Worm (Caenorhabditis elegans) whole organism, mixed stage, embryonic: Measurements from ENCODE around the gene malt-1.

Source experiments
- M03D4.4 ChIP-seq: sonication (generic microtip); optimal IDR thresholded peaks from 2 replicates; lab custom pipeline; 2017; ENCODE audit warnings: mild to moderate bottlenecking, missing genetic modification characterization, missing compliant biosample characterization
- bed-3 ChIP-seq: fragments of 200-800 bp; sonication (Bioruptor generic); optimal IDR thresholded peaks from 3 replicates; lab custom pipeline; 2018; ENCODE audit warnings: mild to moderate bottlenecking, missing genetic modification characterization, moderate library complexity, missing compliant biosample characterization
- blmp-1 ChIP-seq: fragments of 150-350 bp; optimal IDR thresholded peaks from 2 replicates; lab custom pipeline; 2014; ENCODE audit warnings: missing biosample characterization, missing genetic modification characterization
- ceh-39 ChIP-seq: fragments of 150-350 bp; optimal IDR thresholded peaks from 2 replicates; lab custom pipeline; 2014; ENCODE audit warnings: missing biosample characterization, missing genetic modification characterization
- ceh-43 ChIP-seq: fragments of 200-800 bp; sonication (Bioruptor generic); optimal IDR thresholded peaks from 2 replicates; lab custom pipeline; 2018; ENCODE audit warnings: mild to moderate bottlenecking, missing genetic modification characterization, moderate library complexity, missing compliant biosample characterization
- ces-1 ChIP-seq: fragments of 150-350 bp; optimal IDR thresholded peaks from 2 replicates; lab custom pipeline; 2014; ENCODE audit warnings: missing biosample characterization, missing genetic modification reagents, missing genetic modification characterization
- cnd-1 ChIP-seq: fragments of 200-800 bp; sonication (Bioruptor generic); optimal IDR thresholded peaks from 2 replicates; lab custom pipeline; 2018; ENCODE audit warnings: mild to moderate bottlenecking, missing genetic modification characterization, missing compliant biosample characterization
- drap-1 ChIP-seq: fragments of 200-800 bp; sonication (Bioruptor generic); optimal IDR thresholded peaks from 3 replicates; lab custom pipeline; 2018; ENCODE audit warnings: mild to moderate bottlenecking, missing genetic modification characterization, missing compliant biosample characterization
- elt-1 ChIP-seq: sonication (generic microtip); optimal IDR thresholded peaks from 2 replicates; lab custom pipeline; 2017; ENCODE audit warnings: missing genetic modification characterization, mild to moderate bottlenecking, missing compliant biosample characterization, antibody characterized with exemption, moderate library complexity, borderline replicate concordance; ENCODE audit not compliant: insufficient read depth
- elt-3 ChIP-seq: fragments of 150-350 bp; optimal IDR thresholded peaks from 2 replicates; lab custom pipeline; 2014; ENCODE audit warnings: missing biosample characterization, missing genetic modification characterization
- flh-1 ChIP-seq: fragments of 200-800 bp; sonication (Bioruptor generic); optimal IDR thresholded peaks from 2 replicates; lab custom pipeline; 2018; ENCODE audit warnings: mild to moderate bottlenecking, missing genetic modification characterization, moderate library complexity, missing compliant biosample characterization
- ham-2 ChIP-seq: fragments of 200-800 bp; sonication (Bioruptor generic); optimal IDR thresholded peaks from 2 replicates; lab custom pipeline; 2018; ENCODE audit warnings: mild to moderate bottlenecking, missing genetic modification characterization, missing compliant biosample characterization
- hlh-1 ChIP-seq: fragments of 150-350 bp; optimal IDR thresholded peaks from 2 replicates; lab custom pipeline; 2014; ENCODE audit warnings: missing biosample characterization, missing genetic modification reagents, missing genetic modification characterization
- lin-13 ChIP-seq: fragments of 150-350 bp; optimal IDR thresholded peaks from 2 replicates; lab custom pipeline; 2014; ENCODE audit warnings: missing biosample characterization, missing genetic modification characterization
- lin-32 ChIP-seq: fragments of 200-800 bp; sonication (Bioruptor generic); optimal IDR thresholded peaks from 2 replicates; lab custom pipeline; 2018; ENCODE audit warnings: mild to moderate bottlenecking, missing genetic modification characterization, missing compliant biosample characterization
- lsy-2 ChIP-seq: fragments of 150-350 bp; optimal IDR thresholded peaks from 2 replicates; lab custom pipeline; 2014; ENCODE audit warnings: missing biosample characterization, missing genetic modification characterization
- mab-5 ChIP-seq: fragments of 150-350 bp; optimal IDR thresholded peaks from 2 replicates; lab custom pipeline; 2014; ENCODE audit warnings: missing biosample characterization, missing genetic modification characterization
- mls-2 ChIP-seq: sonication (generic microtip); optimal IDR thresholded peaks from 2 replicates; lab custom pipeline; 2016; ENCODE audit warnings: mild to moderate bottlenecking, missing genetic modification characterization, moderate library complexity, missing compliant biosample characterization
- nhr-12 ChIP-seq: fragments of 150-350 bp; optimal IDR thresholded peaks from 2 replicates; lab custom pipeline; 2014; ENCODE audit warnings: missing biosample characterization, missing genetic modification characterization
- nhr-2 ChIP-seq: fragments of 150-350 bp; optimal IDR thresholded peaks from 2 replicates; lab custom pipeline; 2014; ENCODE audit warnings: missing biosample characterization, missing genetic modification characterization
- nhr-237 ChIP-seq: fragments of 150-350 bp; optimal IDR thresholded peaks from 2 replicates; lab custom pipeline; 2014; ENCODE audit warnings: missing biosample characterization, missing genetic modification characterization
- nhr-76 ChIP-seq: sonication (generic microtip); optimal IDR thresholded peaks from 2 replicates; lab custom pipeline; 2017; ENCODE audit warnings: missing biosample characterization, missing genetic modification characterization
- pha-4 ChIP-seq: fragments of 150-350 bp; optimal IDR thresholded peaks from 2 replicates; lab custom pipeline; 2018; ENCODE audit warnings: missing biosample characterization, missing genetic modification reagents, missing genetic modification characterization
- snpc-4 ChIP-seq: fragments of 150-350 bp; optimal IDR thresholded peaks from 2 replicates; lab custom pipeline; 2014; ENCODE audit warnings: missing biosample characterization, missing genetic modification characterization
- tbx-8 ChIP-seq: fragments of 200-800 bp; sonication (Bioruptor generic); optimal IDR thresholded peaks from 2 replicates; lab custom pipeline; 2018; ENCODE audit warnings: mild to moderate bottlenecking, missing genetic modification characterization, moderate library complexity, missing compliant biosample characterization
- unc-120 ChIP-seq: sonication (generic microtip); optimal IDR thresholded peaks from 2 replicates; lab custom pipeline; 2017; ENCODE audit warnings: missing genetic modification characterization, missing compliant biosample characterization; ENCODE audit not compliant: poor library complexity, severe bottlenecking
- unc-62 ChIP-seq: fragments of 150-350 bp; optimal IDR thresholded peaks from 2 replicates; lab custom pipeline; 2014; ENCODE audit warnings: missing biosample characterization, missing genetic modification reagents, missing genetic modification characterization
- zip-8 ChIP-seq: fragments of 150-350 bp; optimal IDR thresholded peaks from 2 replicates; lab custom pipeline; 2014; ENCODE audit warnings: missing biosample characterization, missing genetic modification characterization
- ztf-11 ChIP-seq: fragments of 150-350 bp; optimal IDR thresholded peaks from 2 replicates; lab custom pipeline; 2014; ENCODE audit warnings: missing biosample characterization, missing genetic modification characterization

Gene malt-1

ce11 chrII:6927603-6928002, 23.5 kb downstream of the malt-1 start, which contains the start of gene F22D3.4:
Gene F22D3.4, minus strand, starts transcription at chrII:6927603.
- TF ChIP-seq hlh-1 (no peak), elt-3 (no peak), blmp-1 (tag; lab: Kevin White, UChicago) (no peak), flh-1 (GFP tag; lab: Kevin White, UChicago) (no peak), lin-32 (GFP tag; lab: Kevin White, UChicago) (no peak), unc-120 (tag; lab: Kevin White, UChicago) (no peak), bed-3 (no peak), nhr-237 (no peak), ces-1 (GFP tag; lab: Kevin White, UChicago) (no peak), ceh-39 (tag; lab: Kevin White, UChicago) (no peak), elt-1 (tag; lab: Kevin White, UChicago) (no peak), mab-5 (no peak), cnd-1 (no peak), drap-1 (no peak), mls-2 (tag; lab: Kevin White, UChicago) (no peak)
- TF ChIP-seq, all 35 proteins: peak for 0

ce11 chrII:6927034-6927433, 24.1 kb downstream of the malt-1 start:
- no peak for TF ChIP-seq mab-5
- TF ChIP-seq cnd-1: no peak
- TF ChIP-seq zip-8: no peak
- no peak for TF ChIP-seq nhr-76
- no peak for TF ChIP-seq nhr-12
- TF ChIP-seq lsy-2 (tag; lab: Kevin White, UChicago): no peak
- no peak for TF ChIP-seq ceh-39 (tag; lab: Kevin White, UChicago)
- no peak for TF ChIP-seq nhr-237
- TF ChIP-seq M03D4.4: no peak
- no peak for TF ChIP-seq mls-2 (tag; lab: Kevin White, UChicago)

ce11 chrII:6926488-6926887, 24.6 kb downstream of the malt-1 start:
- TF ChIP-seq cnd-1: no peak
- no peak for TF ChIP-seq drap-1
- TF ChIP-seq nhr-237: peak; percentile 1
- no peak for TF ChIP-seq ces-1 (GFP tag; lab: Kevin White, UChicago)
- no peak for TF ChIP-seq elt-3
- TF ChIP-seq unc-120 (tag; lab: Kevin White, UChicago): peak; percentile 77
- TF ChIP-seq, all 35 proteins: peak for 2

- TF ChIP-seq nhr-2 (tag; lab: Kevin White, UChicago) (peak; percentile 76), ceh-39 (tag; lab: Kevin White, UChicago) (peak; percentile 62), unc-62 (GFP tag; lab: Kevin White, UChicago) (peak; percentile 27), zip-8 (peak; percentile 20), lin-13 (tag; lab: Kevin White, UChicago) (peak; percentile 27), nhr-237 (no peak), nhr-76 (no peak), ham-2 (GFP tag; lab: Kevin White, UChicago) (peak; percentile 65), pha-4 (tag; lab: Kevin White, UChicago) (peak; percentile 57), flh-1 (GFP tag; lab: Kevin White, UChicago) (no peak)
These were observed 25.0 kb downstream of the malt-1 start for ce11 chrII:6926054-6926453.

ce11 chrII:6923792-6924191, 27.3 kb downstream of the malt-1 start:
- TF ChIP-seq lsy-2 (tag; lab: Kevin White, UChicago) (peak; percentile 40), unc-120 (tag; lab: Kevin White, UChicago) (no peak)

- no peak for TF ChIP-seq ztf-11 (tag; lab: Kevin White, UChicago)
- TF ChIP-seq unc-120 (tag; lab: Kevin White, UChicago): no peak
- no peak for TF ChIP-seq ceh-39 (tag; lab: Kevin White, UChicago)
- TF ChIP-seq M03D4.4: no peak
- TF ChIP-seq lsy-2 (tag; lab: Kevin White, UChicago): no peak
- no peak for TF ChIP-seq mab-5
- no peak for TF ChIP-seq lin-32 (GFP tag; lab: Kevin White, UChicago)
These were observed 31.7 kb downstream of the malt-1 start, which contains the start of gene B0252.1 for ce11 chrII:6919363-6919851. Gene B0252.1, plus strand, starts transcription at chrII:6919680.

ce11 chrII:6918862-6919261, 32.2 kb downstream of the malt-1 start, which contains the start of gene B0252.5:
Gene B0252.5, minus strand, starts transcription at chrII:6918878.
- TF ChIP-seq lin-32 (GFP tag; lab: Kevin White, UChicago) (no peak), pha-4 (tag; lab: Kevin White, UChicago) (no peak), tbx-8 (GFP tag; lab: Kevin White, UChicago) (no peak), snpc-4 (no peak), ceh-39 (tag; lab: Kevin White, UChicago) (no peak), flh-1 (GFP tag; lab: Kevin White, UChicago) (no peak), ceh-43 (GFP tag; lab: Kevin White, UChicago) (no peak), lsy-2 (tag; lab: Kevin White, UChicago) (no peak), hlh-1 (no peak), bed-3 (no peak), unc-62 (GFP tag; lab: Kevin White, UChicago) (no peak)
